Fruit fly (Drosophila melanogaster): ENCODE results near the gene Ir7f.

The Ir7f gene

DNA sequence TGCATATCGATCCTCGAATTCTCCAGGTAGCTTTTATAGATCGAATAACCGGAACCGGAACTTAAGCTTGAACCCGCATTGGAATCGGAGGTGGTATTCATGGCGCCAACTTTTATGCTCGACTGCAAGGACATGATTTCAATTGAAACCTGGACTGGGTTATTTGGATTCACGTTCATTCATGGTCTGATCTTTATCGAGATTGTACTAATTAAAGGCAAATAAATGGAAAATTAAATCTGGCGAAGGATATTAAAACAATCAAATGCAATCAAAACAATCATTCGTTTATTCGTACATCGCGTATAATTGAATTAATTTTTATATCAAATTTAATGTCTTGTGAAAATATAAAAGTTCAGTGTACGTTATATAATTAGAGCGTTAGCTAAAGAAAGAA lies at the start of gene Ir7f:
TSS of gene Ir7f (minus strand) at position 101 of the 400 bp plus-strand sequence.
- no peak for TF ChIP-seq Hr38 (GFP tag; optimal IDR thresholded peaks at IDR 0.05)

dm6 chrX:7933210-7933915 lies 49.5 kb upstream of the Ir7f start, which contains the start of the genes Dhdds and RpS14a:
TSS of gene Dhdds (minus strand) at chrX:7933351.
TSS of gene RpS14a (plus strand) at chrX:7933742.
- TF ChIP-seq CG32006 (GFP tag; optimal IDR thresholded peaks at IDR 0.05), result no peak
- TF ChIP-seq esn (GFP tag; optimal IDR thresholded peaks at IDR 0.05), result peak; percentile 67
- peak; percentile 39 for TF ChIP-seq CG31627 (GFP tag; optimal IDR thresholded peaks at IDR 0.05)
- TF ChIP-seq achi (GFP tag; optimal IDR thresholded peaks at IDR 0.05), result peak; percentile 99
- no peak for TF ChIP-seq fd85E (GFP tag; optimal IDR thresholded peaks at IDR 0.05)
- peak; percentile 50 for TF ChIP-seq Hr39 (GFP tag; optimal IDR thresholded peaks at IDR 0.05)
- TF ChIP-seq CG8119 (GFP tag; IDR thresholded peaks at IDR 0.05), result no peak
- no peak for TF ChIP-seq Ets96B (tag; optimal IDR thresholded peaks at IDR 0.05)
- no peak for TF ChIP-seq Hr4 (GFP tag; optimal IDR thresholded peaks at IDR 0.05)
- no peak for TF ChIP-seq Gug (GFP tag; IDR thresholded peaks at IDR 0.05)
- peak; percentile 8 for TF ChIP-seq acj6 (GFP tag; optimal IDR thresholded peaks at IDR 0.05)
- TF ChIP-seq CG9139 (GFP tag; optimal IDR thresholded peaks at IDR 0.05), result no peak
- TF ChIP-seq CG34406 (GFP tag; optimal IDR thresholded peaks at IDR 0.05), result peak; percentile 54
- no peak for TF ChIP-seq OdsH (GFP tag; optimal IDR thresholded peaks at IDR 0.05)
- TF ChIP-seq Eip93F (GFP tag; optimal IDR thresholded peaks at IDR 0.05), result peak; percentile 45
- no peak for TF ChIP-seq CG11762 (GFP tag; optimal IDR thresholded peaks at IDR 0.05; ENCODE audit: insufficient read depth)
- peak; percentile 74 for TF ChIP-seq CG6854 (GFP tag; optimal IDR thresholded peaks at IDR 0.05)
- no peak for TF ChIP-seq dsx (GFP tag; optimal IDR thresholded peaks at IDR 0.05; ENCODE audit: poor library complexity, severe bottlenecking)
- TF ChIP-seq Eip78C (GFP tag), result peak; percentile 68
- peak; percentile 40 for TF ChIP-seq Smox (GFP tag; optimal IDR thresholded peaks at IDR 0.05)
- no peak for TF ChIP-seq CG15336 (GFP tag; IDR thresholded peaks at IDR 0.05)
- TF ChIP-seq Met (GFP tag; optimal IDR thresholded peaks at IDR 0.05), result peak; percentile 52
- peak; percentile 44 for TF ChIP-seq CG6808 (GFP tag; optimal IDR thresholded peaks at IDR 0.05)
- TF ChIP-seq topi (GFP tag; optimal IDR thresholded peaks at IDR 0.05), result peak; percentile 54
- TF ChIP-seq svp (GFP tag), result peak; percentile 46
- TF ChIP-seq ss (GFP tag; optimal IDR thresholded peaks at IDR 0.05), result peak in 1 of 2 experiments; percentile 61
- TF ChIP-seq CG6163 (GFP tag; IDR thresholded peaks at IDR 0.05), result 0 out of 3 replicates have a peak, but pooled peaks have one; percentile 26
- TF ChIP-seq pdm3 (GFP tag; optimal IDR thresholded peaks at IDR 0.05), result no peak
- TF ChIP-seq fd59A (GFP tag; optimal IDR thresholded peaks at IDR 0.05), result peak; percentile 9
- peak; percentile 34 for TF ChIP-seq CG10669 (GFP tag; optimal IDR thresholded peaks at IDR 0.05)
- peak; percentile 53 for TF ChIP-seq CG3919 (GFP tag; optimal IDR thresholded peaks at IDR 0.05)
- TF ChIP-seq Sox102F (GFP tag; optimal IDR thresholded peaks at IDR 0.05), result peak; percentile 46
- TF ChIP-seq CG8632 (GFP tag; optimal IDR thresholded peaks at IDR 0.05), result peak; percentile 49
- TF ChIP-seq cyc (GFP tag; optimal IDR thresholded peaks at IDR 0.05), result peak; percentile 44
- no peak for TF ChIP-seq salr (GFP tag; optimal IDR thresholded peaks at IDR 0.05)
- peak; percentile 51 for TF ChIP-seq fkh (GFP tag; optimal IDR thresholded peaks at IDR 0.05)
- peak; percentile 37 for TF ChIP-seq CG6792 (GFP tag; optimal IDR thresholded peaks at IDR 0.05)
- peak; percentile 17 for TF ChIP-seq vri (GFP tag; optimal IDR thresholded peaks at IDR 0.05)
- peak; percentile 4 for TF ChIP-seq Sox14 (GFP tag; optimal IDR thresholded peaks at IDR 0.05)
- no peak for TF ChIP-seq Hr38 (GFP tag; optimal IDR thresholded peaks at IDR 0.05)
- no peak for TF ChIP-seq Ets21C (GFP tag; optimal IDR thresholded peaks at IDR 0.05)
- TF ChIP-seq net (GFP tag; optimal IDR thresholded peaks at IDR 0.05), result peak; percentile 39
- no peak for TF ChIP-seq Lpt (GFP tag; optimal IDR thresholded peaks at IDR 0.05)
- TF ChIP-seq eg (GFP tag; IDR thresholded peaks at IDR 0.05), result peak; percentile 41; the same call in 1 of the 3 replicates
- TF ChIP-seq lz (GFP tag; optimal IDR thresholded peaks at IDR 0.05), result peak; percentile 70
- TF ChIP-seq Blimp-1 (GFP tag; optimal IDR thresholded peaks at IDR 0.05), result peak; percentile 24
- TF ChIP-seq CG7368 (GFP tag; optimal IDR thresholded peaks at IDR 0.05), result peak; percentile 35
- TF ChIP-seq CG11902 (GFP tag; optimal IDR thresholded peaks at IDR 0.05), result no peak
- TF ChIP-seq CG11294 (GFP tag; IDR thresholded peaks at IDR 0.05), result no peak

Measured in whole organism, prepupa.